Worm (Caenorhabditis elegans): Measurements from ENCODE around the gene scl-11.
A peak's percentile ranks its signal among the peaks of the same experiment; 100 is the strongest.

Gene scl-11

DNA sequence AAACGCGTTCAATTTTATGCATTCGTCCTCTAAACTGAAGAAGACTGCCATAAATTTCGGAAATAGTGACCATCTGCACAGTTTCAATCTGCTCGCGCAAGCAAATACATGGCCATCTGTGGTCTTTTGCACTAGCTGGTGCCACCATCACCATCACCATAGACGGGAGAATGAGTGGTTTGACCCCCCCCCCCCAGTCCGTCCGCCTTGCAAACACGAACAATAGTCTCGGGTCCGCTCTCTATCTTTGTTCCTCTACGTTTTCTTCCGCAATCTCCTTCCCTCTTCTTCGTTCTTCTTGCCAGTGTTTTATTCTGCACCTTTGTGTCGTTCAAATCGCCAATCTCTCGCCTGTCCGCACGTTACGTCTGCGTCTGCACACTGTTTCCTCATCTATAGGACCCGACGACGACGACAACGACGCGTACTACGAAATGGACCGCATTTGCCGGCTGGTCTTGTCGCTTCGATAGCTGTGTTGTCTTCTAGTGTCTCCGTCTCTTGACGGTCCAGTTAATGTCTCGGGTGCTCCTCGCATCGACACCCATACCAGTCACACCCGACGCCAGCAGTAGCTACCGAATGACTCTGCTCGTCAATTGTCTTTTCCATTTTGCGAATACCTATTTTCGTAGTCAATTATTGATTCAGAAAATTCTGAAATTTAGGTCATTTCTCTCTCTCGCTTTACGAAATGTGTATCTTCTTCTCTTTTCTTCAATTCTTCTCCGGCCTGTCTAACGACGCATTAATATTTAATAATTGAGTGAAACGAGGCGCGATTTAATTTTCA is 21.3 kb upstream of the scl-11 start (continued):
- no peak for TF ChIP-seq grh-1 (GFP tag; IDR thresholded peaks at IDR 0.05)
- TF ChIP-seq ceh-8 (GFP tag; optimal IDR thresholded peaks at IDR 0.05): no peak
- no peak for TF ChIP-seq lin-39 (tag; optimal IDR thresholded peaks at IDR 0.05)
- peak; percentile 22 for TF ChIP-seq swsn-7 (tag; optimal IDR thresholded peaks at IDR 0.05)
- no peak for TF ChIP-seq F16B12.6 (tag; optimal IDR thresholded peaks at IDR 0.05)
- no peak for TF ChIP-seq fos-1 (tag; optimal IDR thresholded peaks at IDR 0.05)
- TF ChIP-seq vab-15 (tag; optimal IDR thresholded peaks at IDR 0.05): no peak
- TF ChIP-seq lin-35 (GFP tag; optimal IDR thresholded peaks at IDR 0.05): peak; percentile 17 to 19
- no peak for TF ChIP-seq nhr-76 (tag; optimal IDR thresholded peaks at IDR 0.05)
- TF ChIP-seq pqm-1 (tag; optimal IDR thresholded peaks at IDR 0.05): no peak
- peak; percentile 22 for TF ChIP-seq nhr-47 (tag; optimal IDR thresholded peaks at IDR 0.05)
- peak; percentile 32 for TF ChIP-seq mep-1 (tag; optimal IDR thresholded peaks at IDR 0.05)
- TF ChIP-seq ces-1 (GFP tag; optimal IDR thresholded peaks at IDR 0.05): no peak
- peak; percentile 21 for TF ChIP-seq rnt-1 (tag; optimal IDR thresholded peaks at IDR 0.05)
- TF ChIP-seq efl-3 (GFP tag; optimal IDR thresholded peaks at IDR 0.05): no peak
- peak; percentile 82 for TF ChIP-seq lin-14 (GFP tag; optimal IDR thresholded peaks at IDR 0.05)
- TF ChIP-seq dsc-1 (tag; optimal IDR thresholded peaks at IDR 0.05): peak; percentile 8
- no peak for TF ChIP-seq hlh-4 (tag; optimal IDR thresholded peaks at IDR 0.05)
- TF ChIP-seq skn-1 (tag; optimal IDR thresholded peaks at IDR 0.05): no peak
- no peak for TF ChIP-seq egl-13 (tag; optimal IDR thresholded peaks at IDR 0.05)
- TF ChIP-seq sup-37 (GFP tag; optimal IDR thresholded peaks at IDR 0.05): no peak
- no peak for TF ChIP-seq nhr-28 (tag; optimal IDR thresholded peaks at IDR 0.05)
- no peak for TF ChIP-seq unc-86 (tag; optimal IDR thresholded peaks at IDR 0.05)
- no peak for TF ChIP-seq pax-3 (tag; optimal IDR thresholded peaks at IDR 0.05)
- no peak for TF ChIP-seq lin-13 (GFP tag; optimal IDR thresholded peaks at IDR 0.05)
- TF ChIP-seq Y116A8C.19 (tag; optimal IDR thresholded peaks at IDR 0.05; ENCODE audit: borderline replicate concordance): no peak
- no peak for TF ChIP-seq hpl-2 (GFP tag; optimal IDR thresholded peaks at IDR 0.05)
- TF ChIP-seq ets-5 (GFP tag; IDR thresholded peaks at IDR 0.05): no peak
- no peak for TF ChIP-seq isw-1 (GFP tag; IDR thresholded peaks at IDR 0.05)
- TF ChIP-seq lin-15B (tag; optimal IDR thresholded peaks at IDR 0.05): no peak
- TF ChIP-seq blmp-1 (tag; optimal IDR thresholded peaks at IDR 0.05): peak; percentile 32
- TF ChIP-seq sptf-1 (tag; optimal IDR thresholded peaks at IDR 0.05): no peak
- peak in 1 of 2 experiments; percentile 11 for TF ChIP-seq lsy-2 (tag; optimal IDR thresholded peaks at IDR 0.05)
- TF ChIP-seq fkh-8 (tag; optimal IDR thresholded peaks at IDR 0.05): no peak
- TF ChIP-seq C34B4.2 (tag; optimal IDR thresholded peaks at IDR 0.05): no peak
- no peak for TF ChIP-seq tlp-1 (tag; optimal IDR thresholded peaks at IDR 0.05)
- no peak for TF ChIP-seq fkh-4 (tag; optimal IDR thresholded peaks at IDR 0.05; ENCODE audit: borderline replicate concordance)
- TF ChIP-seq tbx-2 (tag; optimal IDR thresholded peaks at IDR 0.05): no peak
- no peak for TF ChIP-seq zip-4 (GFP tag; optimal IDR thresholded peaks at IDR 0.05)
- peak in 1 of 2 experiments; percentile 3 for TF ChIP-seq efl-1 (optimal IDR thresholded peaks at IDR 0.05)
- peak in 1 of 2 experiments; percentile 77 for TF ChIP-seq efl-1 (GFP tag; optimal IDR thresholded peaks at IDR 0.05 in 1 of 2)
- TF ChIP-seq unc-30 (tag; optimal IDR thresholded peaks at IDR 0.05): no peak
- peak; percentile 3 for TF ChIP-seq C16A3.4 (tag; optimal IDR thresholded peaks at IDR 0.05)
- TF ChIP-seq ceh-63 (GFP tag; optimal IDR thresholded peaks at IDR 0.05): no peak
- TF ChIP-seq aly-2 (tag; optimal IDR thresholded peaks at IDR 0.05): no peak
- TF ChIP-seq elt-3 (tag; optimal IDR thresholded peaks at IDR 0.05): peak in 1 of 6 experiments; percentile 11
- no peak for TF ChIP-seq zag-1 (tag; optimal IDR thresholded peaks at IDR 0.05)
- TF ChIP-seq ceh-90 (tag; optimal IDR thresholded peaks at IDR 0.05): no peak
- no peak for TF ChIP-seq dpl-1 (GFP tag; optimal IDR thresholded peaks at IDR 0.05)
- no peak for TF ChIP-seq xbp-1 (tag; optimal IDR thresholded peaks at IDR 0.05)
- TF ChIP-seq elt-2 (tag; optimal IDR thresholded peaks at IDR 0.05): no peak
- no peak for TF ChIP-seq C04F5.9 (tag; optimal IDR thresholded peaks at IDR 0.05)
- TF ChIP-seq nhr-77 (tag; optimal IDR thresholded peaks at IDR 0.05): no peak
